Worm (Caenorhabditis elegans): Measurements from ENCODE around the gene C53A5.9.

The C53A5.9 gene

ce11 chrV:14558757-14559156, at the start of gene C53A5.9:
C53A5.9 (minus strand) TSS chrV:14558857.
- TF ChIP-seq npax-4 (tag; optimal IDR thresholded peaks at IDR 0.05) (no peak), nhr-11 (tag; optimal IDR thresholded peaks at IDR 0.05) (no peak), unc-42 (tag; optimal IDR thresholded peaks at IDR 0.05) (no peak), rnt-1 (tag; optimal IDR thresholded peaks at IDR 0.05) (no peak), ceh-30 (tag; optimal IDR thresholded peaks at IDR 0.05) (no peak), zip-5 (tag; optimal IDR thresholded peaks at IDR 0.05) (no peak), gmeb-2 (tag; optimal IDR thresholded peaks at IDR 0.05) (no peak), pha-4 (tag; optimal IDR thresholded peaks at IDR 0.05) (no peak), pax-1 (tag; optimal IDR thresholded peaks at IDR 0.05) (no peak), C38D4.7 (GFP tag; optimal IDR thresholded peaks at IDR 0.05) (no peak), nfya-1 (tag; optimal IDR thresholded peaks at IDR 0.05) (no peak), F13H6.1 (tag; optimal IDR thresholded peaks at IDR 0.05) (no peak), dmd-4 (tag; optimal IDR thresholded peaks at IDR 0.05; ENCODE audit: borderline replicate concordance) (no peak), ceh-18 (tag; optimal IDR thresholded peaks at IDR 0.05) (no peak)

DNA sequence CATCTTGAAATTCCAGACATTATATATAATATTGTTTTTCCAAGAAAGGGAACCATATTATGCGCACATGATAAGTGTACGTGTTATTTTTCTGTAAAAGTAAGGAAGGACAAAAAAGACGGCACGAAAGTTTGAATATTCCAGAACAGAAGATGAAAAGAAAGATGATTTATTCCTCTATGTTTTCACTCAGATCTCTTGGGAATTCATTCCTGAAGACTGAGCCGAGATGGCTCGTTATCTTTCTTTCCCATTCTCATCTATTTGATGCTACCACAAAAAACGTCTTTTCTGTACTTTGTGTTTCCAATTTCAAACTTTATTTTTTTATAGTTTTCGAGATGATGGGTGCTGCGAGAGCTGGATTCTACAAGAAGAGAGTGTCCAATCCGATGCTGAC, 45.1 kb upstream of the C53A5.9 start:
- no peak for TF ChIP-seq ceh-14 (tag; optimal IDR thresholded peaks at IDR 0.05)
- TF ChIP-seq hlh-8 (tag; optimal IDR thresholded peaks at IDR 0.05): no peak
- TF ChIP-seq nhr-11 (tag; optimal IDR thresholded peaks at IDR 0.05): no peak
- TF ChIP-seq unc-42 (tag; optimal IDR thresholded peaks at IDR 0.05): no peak
- no peak for TF ChIP-seq ceh-34 (tag; optimal IDR thresholded peaks at IDR 0.05)
- no peak for TF ChIP-seq pag-3 (tag; optimal IDR thresholded peaks at IDR 0.05; ENCODE audit: borderline replicate concordance)

ce11 chrV:14599972-14600371, 41.3 kb upstream of the C53A5.9 start, which contains the start of gene glb-22:
glb-22 (plus strand) TSS chrV:14600272.
- TF ChIP-seq tbx-2 (tag; optimal IDR thresholded peaks at IDR 0.05) (no peak), ceh-34 (tag; optimal IDR thresholded peaks at IDR 0.05) (no peak), dmd-4 (tag; optimal IDR thresholded peaks at IDR 0.05; ENCODE audit: borderline replicate concordance) (no peak), pha-2 (tag; optimal IDR thresholded peaks at IDR 0.05) (no peak), pax-1 (tag; optimal IDR thresholded peaks at IDR 0.05) (no peak), odd-2 (tag; optimal IDR thresholded peaks at IDR 0.05) (no peak), rnt-1 (tag; optimal IDR thresholded peaks at IDR 0.05) (no peak), ceh-48 (tag; optimal IDR thresholded peaks at IDR 0.05) (no peak), T23F11.4 (GFP tag; optimal IDR thresholded peaks at IDR 0.05) (no peak), lin-11 (tag; optimal IDR thresholded peaks at IDR 0.05) (no peak)

ce11 chrV:14597681-14598184, 39.1 kb upstream of the C53A5.9 start, which contains the start of gene R11H6.2:
R11H6.2 (plus strand) TSS chrV:14598006.
- TF ChIP-seq hlh-8 (tag; optimal IDR thresholded peaks at IDR 0.05) (no peak), pag-3 (tag; optimal IDR thresholded peaks at IDR 0.05; ENCODE audit: borderline replicate concordance) (no peak), nhr-11 (tag; optimal IDR thresholded peaks at IDR 0.05) (no peak), ceh-48 (tag; optimal IDR thresholded peaks at IDR 0.05) (no peak), Y22D7AL.16 (tag; optimal IDR thresholded peaks at IDR 0.05) (no peak), ceh-30 (tag; optimal IDR thresholded peaks at IDR 0.05) (no peak)

DNA sequence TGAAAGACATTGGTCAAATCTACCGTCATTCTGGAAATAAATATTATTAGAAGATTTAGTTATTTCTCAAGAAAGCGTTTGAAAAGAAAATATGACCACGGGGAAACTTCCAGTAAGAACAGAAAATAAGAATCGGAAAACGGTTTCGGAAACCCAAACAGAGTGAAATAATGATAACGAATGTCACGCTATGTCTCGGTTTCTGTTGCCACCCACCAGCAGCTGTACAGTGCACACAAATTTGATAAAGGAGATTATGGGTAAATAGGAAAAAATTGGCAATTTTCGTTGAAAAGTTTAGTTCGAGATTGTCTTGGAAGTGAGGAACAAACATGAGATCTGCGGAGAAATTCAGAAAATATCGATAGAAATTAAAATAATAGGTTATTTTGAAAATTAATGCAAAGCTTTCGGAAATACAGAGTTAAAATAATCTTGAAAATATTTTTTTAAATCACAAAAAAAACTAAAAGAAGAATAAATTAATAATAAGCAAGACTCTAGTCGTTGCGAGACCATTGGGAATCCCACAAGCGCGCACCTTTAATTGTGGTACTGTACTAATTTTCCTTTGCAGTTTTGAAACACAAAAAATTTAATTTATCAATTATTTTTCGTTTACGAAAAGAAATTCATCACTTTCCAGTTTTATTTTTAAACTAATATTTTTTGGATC, 38.5 kb upstream of the C53A5.9 start, which contains the start of gene pes-9:
pes-9 (minus strand) TSS at position 30 of the 676 bp plus-strand sequence.
- TF ChIP-seq nfya-1 (tag; optimal IDR thresholded peaks at IDR 0.05) (no peak), unc-42 (tag; optimal IDR thresholded peaks at IDR 0.05) (no peak), pat-9 (tag; optimal IDR thresholded peaks at IDR 0.05) (no peak), C38D4.7 (GFP tag; optimal IDR thresholded peaks at IDR 0.05) (no peak), pqm-1 (tag; optimal IDR thresholded peaks at IDR 0.05) (no peak), mec-3 (tag; optimal IDR thresholded peaks at IDR 0.05; ENCODE audit: borderline replicate concordance) (no peak), hlh-6 (tag; optimal IDR thresholded peaks at IDR 0.05) (no peak), ztf-16 (tag; optimal IDR thresholded peaks at IDR 0.05) (no peak), nhr-11 (tag; optimal IDR thresholded peaks at IDR 0.05) (no peak), K02D7.2 (tag; optimal IDR thresholded peaks at IDR 0.05) (no peak), npax-4 (tag; optimal IDR thresholded peaks at IDR 0.05) (no peak), ceh-45 (GFP tag; IDR thresholded peaks at IDR 0.05) (no peak), che-1 (tag; optimal IDR thresholded peaks at IDR 0.05) (no peak), unc-3 (GFP tag; conservative IDR thresholded peaks at IDR 0.05) (no peak), unc-3 (tag; optimal IDR thresholded peaks at IDR 0.05) (no peak), pax-1 (tag; optimal IDR thresholded peaks at IDR 0.05) (no peak), gmeb-2 (tag; optimal IDR thresholded peaks at IDR 0.05) (no peak), pros-1 (tag; optimal IDR thresholded peaks at IDR 0.05) (no peak)

Measured in whole organism, late embryonic.